Worm (Caenorhabditis elegans) whole organism, midembryonic: ENCODE results near the gene K08F4.3.

Experiments
- T22C8.4 ChIP-seq: fragments of 200-800 bp; sonication (Bioruptor generic); IDR thresholded peaks from 2 replicates; pipeline ENCODE4 v1.3.6; 2022; ENCODE audit warnings: missing genetic modification characterization, missing compliant biosample characterization
- cog-1 ChIP-seq: sonication (generic microtip); optimal IDR thresholded peaks from 2 replicates; lab custom pipeline; 2016; ENCODE audit warnings: missing genetic modification characterization, missing compliant biosample characterization
- flt-1 ChIP-seq: fragments of 200-800 bp; sonication (Bioruptor generic); IDR thresholded peaks from 2 replicates; pipeline ENCODE4 v1.3.6; 2022; ENCODE audit warnings: missing genetic modification characterization, missing compliant biosample characterization
- klf-2 ChIP-seq: fragments of 200-800 bp; sonication (Bioruptor generic); conservative IDR thresholded peaks from 2 replicates; pipeline ENCODE4 v1.3.6; 2022; ENCODE audit warnings: missing genetic modification reagents, missing genetic modification characterization, missing compliant biosample characterization
- med-1 ChIP-seq: sonication (generic microtip); optimal IDR thresholded peaks from 2 replicates; lab custom pipeline; 2017; ENCODE audit warnings: missing genetic modification characterization, mild to moderate bottlenecking, missing compliant biosample characterization, antibody characterized with exemption, missing genetic modification reagents; ENCODE audit not compliant: insufficient read depth
- ref-1 ChIP-seq: fragments of 200-800 bp; sonication (Bioruptor generic); conservative IDR thresholded peaks from 2 replicates; pipeline ENCODE4 v1.3.6; 2022; ENCODE audit warnings: missing genetic modification reagents, missing genetic modification characterization, missing compliant biosample characterization
- tab-1 ChIP-seq: fragments of 200-800 bp; sonication (Bioruptor generic); IDR thresholded peaks from 2 replicates; pipeline ENCODE4 v1.3.6; 2022; ENCODE audit warnings: missing genetic modification characterization, missing compliant biosample characterization
- ztf-23 ChIP-seq: fragments of 200-800 bp; sonication (Bioruptor generic); IDR thresholded peaks from 2 replicates; pipeline ENCODE4 v1.3.6; 2022; ENCODE audit warnings: missing genetic modification reagents, missing genetic modification characterization, missing compliant biosample characterization
- ztf-29 ChIP-seq: fragments of 200-800 bp; sonication (Bioruptor generic); IDR thresholded peaks from 2 replicates; pipeline ENCODE4 v1.3.6; 2022; ENCODE audit warnings: missing genetic modification reagents, missing genetic modification characterization, missing compliant biosample characterization

The K08F4.3 gene

DNA sequence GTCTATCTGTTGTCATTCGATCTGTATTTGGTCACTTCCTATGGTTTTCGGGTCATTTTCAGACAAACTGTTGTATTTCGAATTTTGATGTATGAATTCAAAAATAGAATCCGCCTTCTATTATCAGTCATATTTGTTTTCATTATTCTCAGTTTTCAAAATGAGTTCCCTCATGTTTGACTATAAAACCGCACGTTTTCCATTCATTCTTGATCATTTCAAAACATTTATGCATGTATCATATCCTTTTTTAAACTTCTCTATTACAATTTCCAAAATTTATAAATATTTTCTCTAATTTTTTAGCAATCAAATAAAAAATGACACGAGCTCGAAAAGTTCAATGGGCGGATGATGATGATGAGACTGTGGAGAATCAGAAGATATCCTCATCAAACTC lies 8.7 kb downstream of the K08F4.3 start, which contains the start of gene K08F4.12:
K08F4.12 (plus strand) TSS at position 301 of the 400 bp plus-strand sequence.
- TF ChIP-seq flt-1 (GFP tag; lab: Robert Waterston, UW) (no peak), T22C8.4 (GFP tag; lab: Robert Waterston, UW) (no peak), ztf-23 (no peak), tab-1 (GFP tag; lab: Robert Waterston, UW) (no peak), cog-1 (no peak), ref-1 (GFP tag; lab: Robert Waterston, UW) (no peak), med-1 (GFP tag; lab: Kevin White, UChicago) (no peak), ztf-29 (GFP tag; lab: Robert Waterston, UW) (no peak)

DNA sequence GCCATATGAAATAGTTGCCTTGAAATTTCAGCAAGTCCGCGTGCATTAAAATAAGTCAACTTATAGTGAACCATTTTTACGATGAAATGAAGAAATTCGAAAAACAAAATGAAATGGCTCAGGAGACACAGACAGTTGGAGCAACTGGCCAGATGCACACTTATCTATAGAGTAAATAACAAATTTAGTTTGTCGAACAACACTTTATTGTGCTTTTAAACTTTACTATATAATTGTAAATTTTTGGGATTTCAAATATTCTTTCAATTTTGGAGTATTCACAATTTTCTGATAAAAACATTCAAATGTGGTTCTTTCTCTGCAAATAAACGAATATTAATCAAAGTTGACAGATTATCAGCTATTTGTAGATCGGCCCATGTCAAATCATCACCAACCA lies 11.1 kb downstream of the K08F4.3 start, which contains the start of gene gst-3:
gst-3 (minus strand) TSS at position 101 of the 400 bp plus-strand sequence.
- TF ChIP-seq tab-1 (GFP tag; lab: Robert Waterston, UW), result no peak
- no peak for TF ChIP-seq ref-1 (GFP tag; lab: Robert Waterston, UW)
- no peak for TF ChIP-seq cog-1
- no peak for TF ChIP-seq med-1 (GFP tag; lab: Kevin White, UChicago)
- no peak for TF ChIP-seq ztf-29 (GFP tag; lab: Robert Waterston, UW)
- TF ChIP-seq flt-1 (GFP tag; lab: Robert Waterston, UW), result no peak
- no peak for TF ChIP-seq ztf-23
- no peak for TF ChIP-seq klf-2 (GFP tag; lab: Robert Waterston, UW)
- TF ChIP-seq T22C8.4 (GFP tag; lab: Robert Waterston, UW), result no peak

DNA sequence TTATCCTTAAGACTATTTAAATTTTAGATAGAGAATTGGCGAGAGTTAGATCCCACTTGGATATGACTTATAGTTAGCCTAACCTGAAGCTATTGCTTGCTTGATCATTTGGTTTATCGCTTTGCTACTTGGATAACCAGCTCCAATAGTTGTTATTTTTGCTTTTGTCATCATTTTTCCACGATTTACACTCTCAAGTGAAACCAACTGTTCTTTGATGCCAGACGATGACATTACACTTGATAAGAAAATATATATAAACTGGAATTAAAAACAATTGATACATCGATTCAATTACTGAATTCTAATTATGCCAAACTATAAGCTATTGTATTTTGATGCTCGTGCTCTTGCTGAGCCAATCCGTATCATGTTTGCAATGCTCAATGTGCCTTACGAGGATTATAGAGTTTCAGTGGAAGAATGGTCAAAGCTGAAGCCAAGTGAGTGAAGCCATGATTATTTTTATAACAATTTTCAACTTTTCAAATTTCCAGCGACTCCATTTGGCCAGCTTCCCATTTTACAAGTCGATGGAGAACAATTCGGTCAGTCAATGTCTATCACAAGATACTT lies 13.0 kb downstream of the K08F4.3 start, which contains the start of the genes gst-2, gst-4 and dhs-12:
gst-2 (minus strand) TSS at position 132 of the 576 bp plus-strand sequence.
gst-4 (plus strand) TSS at position 296 of the 576 bp plus-strand sequence.
dhs-12 (plus strand) TSS at position 526 of the 576 bp plus-strand sequence.
- no peak for TF ChIP-seq flt-1 (GFP tag; lab: Robert Waterston, UW)
- no peak for TF ChIP-seq tab-1 (GFP tag; lab: Robert Waterston, UW)
- no peak for TF ChIP-seq ztf-23
- no peak for TF ChIP-seq klf-2 (GFP tag; lab: Robert Waterston, UW)
- TF ChIP-seq cog-1, result no peak
- TF ChIP-seq T22C8.4 (GFP tag; lab: Robert Waterston, UW), result no peak
- TF ChIP-seq med-1 (GFP tag; lab: Kevin White, UChicago), result no peak
- no peak for TF ChIP-seq ztf-29 (GFP tag; lab: Robert Waterston, UW)
- no peak for TF ChIP-seq ref-1 (GFP tag; lab: Robert Waterston, UW)

DNA sequence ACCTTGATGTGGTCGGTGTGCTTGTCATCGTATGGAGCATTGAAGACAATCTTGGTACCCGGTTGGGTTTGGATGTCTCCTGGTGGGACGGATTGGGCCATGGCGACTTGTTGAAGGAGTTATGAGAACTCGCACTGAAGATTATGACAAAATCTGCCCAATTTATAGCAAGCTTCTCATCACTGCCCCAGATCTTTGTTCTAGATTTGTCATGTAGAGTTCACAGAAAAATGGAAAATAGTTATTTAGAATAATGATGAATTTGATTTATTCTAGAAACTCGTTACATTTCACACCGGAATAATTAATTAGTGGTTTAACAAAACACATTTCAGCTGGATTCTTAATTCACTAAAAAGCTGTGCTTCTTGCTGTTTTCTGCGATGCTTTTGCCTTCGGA lies 14.6 kb downstream of the K08F4.3 start, which contains the start of gene msp-38:
msp-38 (minus strand) TSS at position 101 of the 400 bp plus-strand sequence.
- TF ChIP-seq klf-2 (GFP tag; lab: Robert Waterston, UW) (no peak), tab-1 (GFP tag; lab: Robert Waterston, UW) (no peak), ref-1 (GFP tag; lab: Robert Waterston, UW) (no peak), ztf-23 (no peak)

DNA sequence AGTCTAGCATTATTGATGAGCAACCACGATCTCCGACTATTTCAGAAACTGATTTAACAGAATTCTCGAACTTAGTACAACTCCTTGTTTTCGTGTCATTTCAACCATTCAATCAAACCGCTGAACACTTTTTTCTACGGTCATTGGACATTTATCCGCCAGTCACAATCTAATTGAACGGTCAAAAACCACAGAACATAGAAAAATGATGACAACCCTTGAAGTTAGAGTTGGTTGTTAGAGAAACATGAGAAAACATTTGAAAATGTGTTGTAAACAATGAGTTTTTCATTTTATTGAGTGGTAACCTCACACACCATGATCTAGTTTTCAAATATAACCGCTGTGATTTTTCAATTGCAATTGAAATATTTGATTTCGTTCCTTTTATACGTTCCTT lies 15.4 kb downstream of the K08F4.3 start:
- TF ChIP-seq ztf-23, result no peak
- TF ChIP-seq ref-1 (GFP tag; lab: Robert Waterston, UW), result no peak
- TF ChIP-seq klf-2 (GFP tag; lab: Robert Waterston, UW), result no peak
- no peak for TF ChIP-seq tab-1 (GFP tag; lab: Robert Waterston, UW)
- TF ChIP-seq flt-1 (GFP tag; lab: Robert Waterston, UW), result no peak
- TF ChIP-seq T22C8.4 (GFP tag; lab: Robert Waterston, UW), result no peak
- TF ChIP-seq cog-1, result no peak
- no peak for TF ChIP-seq med-1 (GFP tag; lab: Kevin White, UChicago)
- no peak for TF ChIP-seq ztf-29 (GFP tag; lab: Robert Waterston, UW)

DNA sequence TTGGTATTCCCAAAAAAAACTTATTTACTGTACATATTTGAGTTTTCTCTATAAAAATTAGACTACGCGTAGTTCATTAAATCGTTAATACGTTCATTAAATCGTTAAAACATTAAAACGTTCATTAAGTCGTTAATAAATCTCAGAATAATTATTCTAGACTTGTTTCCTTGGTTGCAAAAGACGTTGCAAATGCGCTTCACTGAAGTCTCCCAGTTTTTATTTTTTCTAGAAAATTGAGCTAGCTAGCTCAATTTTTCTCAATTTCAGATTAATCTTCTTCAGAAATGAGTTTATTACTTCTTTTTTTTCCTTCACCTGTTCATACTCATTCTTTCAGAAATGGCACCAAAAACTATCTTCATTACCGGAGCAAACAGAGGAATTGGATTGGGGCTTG lies 15.9 kb downstream of the K08F4.3 start:
- TF ChIP-seq T22C8.4 (GFP tag; lab: Robert Waterston, UW) (no peak), flt-1 (GFP tag; lab: Robert Waterston, UW) (no peak), cog-1 (no peak), ztf-23 (no peak), klf-2 (GFP tag; lab: Robert Waterston, UW) (no peak), med-1 (GFP tag; lab: Kevin White, UChicago) (no peak), ref-1 (GFP tag; lab: Robert Waterston, UW) (no peak), ztf-29 (GFP tag; lab: Robert Waterston, UW) (no peak), tab-1 (GFP tag; lab: Robert Waterston, UW) (no peak)

DNA sequence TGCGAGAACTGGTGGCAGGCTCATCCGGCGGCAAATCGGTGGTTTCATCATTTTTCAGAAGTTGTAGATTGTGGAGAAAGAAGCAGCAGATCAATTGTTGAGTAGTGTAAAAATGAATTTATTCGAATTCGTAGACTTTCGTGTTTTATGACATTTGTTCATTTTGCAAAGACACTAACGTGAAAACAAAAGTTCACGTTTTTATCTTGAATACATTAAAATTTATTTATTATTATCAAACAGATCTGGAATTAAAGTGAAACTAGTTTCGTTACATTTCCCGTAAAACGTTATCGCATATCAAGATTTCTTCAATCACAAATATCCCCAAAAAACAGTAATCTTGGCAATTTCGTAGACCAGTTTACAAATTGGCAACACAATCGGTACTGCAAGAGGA lies 17.8 kb downstream of the K08F4.3 start, which contains the start of gene T14G10.8:
T14G10.8 (minus strand) TSS at position 101 of the 400 bp plus-strand sequence.
- TF ChIP-seq ztf-29 (GFP tag; lab: Robert Waterston, UW) (no peak), ref-1 (GFP tag; lab: Robert Waterston, UW) (no peak), ztf-23 (no peak), tab-1 (GFP tag; lab: Robert Waterston, UW) (no peak), med-1 (GFP tag; lab: Kevin White, UChicago) (no peak), klf-2 (GFP tag; lab: Robert Waterston, UW) (no peak), flt-1 (GFP tag; lab: Robert Waterston, UW) (no peak), T22C8.4 (GFP tag; lab: Robert Waterston, UW) (no peak), cog-1 (no peak)

DNA sequence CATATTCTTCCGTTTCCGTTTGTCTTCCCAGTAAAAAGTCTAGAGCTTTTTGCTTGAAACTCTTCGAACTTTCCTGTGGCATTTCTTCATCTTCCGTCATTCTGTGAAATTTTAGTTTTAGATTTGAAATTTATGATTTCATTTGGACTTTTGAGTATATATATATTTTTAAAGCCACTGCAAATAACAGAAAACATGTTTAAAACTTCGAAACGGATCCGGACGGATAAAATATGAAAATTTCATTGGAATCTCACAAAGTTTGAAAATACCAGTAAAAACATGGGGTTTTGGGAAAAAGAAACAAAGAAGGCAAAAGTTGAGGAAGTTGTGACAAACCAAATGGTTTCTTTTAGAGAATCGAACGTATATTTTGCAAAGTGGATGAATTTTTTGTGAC lies 19.9 kb downstream of the K08F4.3 start, which contains the start of gene pigs-1:
pigs-1 (minus strand) TSS at position 101 of the 400 bp plus-strand sequence.
- no peak for TF ChIP-seq cog-1
- no peak for TF ChIP-seq klf-2 (GFP tag; lab: Robert Waterston, UW)
- TF ChIP-seq ref-1 (GFP tag; lab: Robert Waterston, UW), result no peak

DNA sequence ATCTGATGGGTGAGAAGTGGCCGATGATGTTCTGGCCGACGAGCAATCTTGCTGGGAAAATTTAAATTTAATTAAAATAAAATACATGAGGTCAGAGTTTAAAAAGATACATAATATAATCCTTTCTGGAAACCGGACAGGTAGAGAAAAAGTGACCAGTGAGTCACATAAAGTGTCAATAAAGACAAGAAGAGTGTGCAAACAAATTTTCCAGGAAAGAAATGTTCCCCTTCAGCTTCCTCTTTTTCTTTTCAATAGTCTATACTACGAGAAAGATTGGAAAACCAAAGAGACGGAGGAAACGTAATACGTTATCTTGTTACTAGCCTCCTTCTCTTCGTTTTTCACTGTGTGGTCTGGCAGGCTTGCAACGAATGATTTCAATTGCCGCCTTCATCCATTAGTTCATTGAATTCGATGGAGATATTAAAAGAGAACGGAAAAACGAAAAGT lies 21.5 kb downstream of the K08F4.3 start, which contains the start of gene tsp-12:
tsp-12 (minus strand) TSS at position 51 of the 453 bp plus-strand sequence.
- no peak for TF ChIP-seq med-1 (GFP tag; lab: Kevin White, UChicago)
- no peak for TF ChIP-seq T22C8.4 (GFP tag; lab: Robert Waterston, UW)
- TF ChIP-seq tab-1 (GFP tag; lab: Robert Waterston, UW), result no peak
- TF ChIP-seq ztf-29 (GFP tag; lab: Robert Waterston, UW), result no peak
- TF ChIP-seq cog-1, result no peak
- no peak for TF ChIP-seq flt-1 (GFP tag; lab: Robert Waterston, UW)
- TF ChIP-seq ref-1 (GFP tag; lab: Robert Waterston, UW), result no peak
- no peak for TF ChIP-seq klf-2 (GFP tag; lab: Robert Waterston, UW)
- no peak for TF ChIP-seq ztf-23
